Worm (Caenorhabditis elegans) whole organism, L2 larva: ENCODE measurements around the gene srh-125.

Experiments used
- lin-13 ChIP-seq: fragments of 150-350 bp; optimal IDR thresholded peaks from 2 replicates; lab custom pipeline; 2014; ENCODE audit warnings: missing biosample characterization, missing genetic modification reagents, missing genetic modification characterization
- mab-5 ChIP-seq: fragments of 150-350 bp; optimal IDR thresholded peaks from 2 replicates; lab custom pipeline; 2014; ENCODE audit warnings: missing biosample characterization, missing genetic modification characterization
- snpc-4 ChIP-seq: fragments of 150-350 bp; optimal IDR thresholded peaks from 2 replicates; lab custom pipeline; 2014; ENCODE audit warnings: missing biosample characterization, missing genetic modification characterization

- TF ChIP-seq lin-13 (GFP tag; lab: Kevin White, UChicago) (no peak), mab-5 (tag; lab: Kevin White, UChicago) (no peak), snpc-4 (tag; lab: Kevin White, UChicago) (no peak)
These were observed 29.5 kb upstream of the srh-125 start for ce11 chrV:7506207-7506606.
